Fruit fly (Drosophila melanogaster) whole organism, embryonic: ENCODE measurements around the gene CG5910.

ENCODE experiments used
- ATbp ChIP-seq: fragments of 200-800 bp; sonication (Bioruptor generic); optimal IDR thresholded peaks from 2 replicates; lab custom pipeline; 2017; ENCODE audit warnings: missing biosample characterization, mild to moderate bottlenecking, missing genetic modification characterization, missing genetic modification reagents
- Atf3 ChIP-seq: fragments of 200-800 bp; sonication (Bioruptor generic); optimal IDR thresholded peaks from 3 replicates; lab custom pipeline; 2016; ENCODE audit warnings: missing biosample characterization, missing genetic modification characterization
- CG10565 ChIP-seq: fragments of 200-800 bp; sonication (Bioruptor generic); optimal IDR thresholded peaks from 3 replicates; lab custom pipeline; 2016; ENCODE audit warnings: missing biosample characterization, mild to moderate bottlenecking, missing genetic modification characterization
- CG11085 ChIP-seq: fragments of 200-800 bp; sonication (Bioruptor generic); IDR thresholded peaks from 2 replicates; pipeline ENCODE4 v1.3.6; 2022; ENCODE audit warnings: missing biosample characterization, missing genetic modification characterization
- CG15479 ChIP-seq: fragments of 200-800 bp; sonication (Bioruptor generic); optimal IDR thresholded peaks from 3 replicates; lab custom pipeline; 2019; ENCODE audit warnings: missing biosample characterization, mild to moderate bottlenecking, missing genetic modification characterization, moderate library complexity
- CG1602 ChIP-seq: fragments of 200-800 bp; sonication (Bioruptor generic); optimal IDR thresholded peaks from 3 replicates; lab custom pipeline; 2016; ENCODE audit warnings: missing biosample characterization, missing genetic modification characterization
- CG18011 ChIP-seq: fragments of 200-800 bp; sonication (Bioruptor generic); optimal IDR thresholded peaks from 2 replicates; lab custom pipeline; 2017; ENCODE audit warnings: missing biosample characterization, missing genetic modification characterization, mild to moderate bottlenecking, moderate library complexity, missing genotype
- CG1832 ChIP-seq: fragments of 200-800 bp; sonication (Bioruptor generic); optimal IDR thresholded peaks from 2 replicates; lab custom pipeline; 2017; ENCODE audit warnings: missing biosample characterization, mild to moderate bottlenecking, missing genetic modification characterization, inconsistent platforms
- CG18764 ChIP-seq: fragments of 200-800 bp; sonication (Bioruptor generic); optimal IDR thresholded peaks from 3 replicates; lab custom pipeline; 2016; ENCODE audit warnings: missing biosample characterization, missing genetic modification characterization
- CG2129 ChIP-seq: fragments of 200-800 bp; sonication (Bioruptor generic); IDR thresholded peaks from 2 replicates; pipeline ENCODE4 v1.3.6; 2022; ENCODE audit warnings: missing biosample characterization, missing genetic modification characterization; ENCODE audit not compliant: partially characterized antibody
- CG2199 ChIP-seq: fragments of 200-800 bp; sonication (Bioruptor generic); IDR thresholded peaks from 3 replicates; pipeline ENCODE4 v1.3.6; 2022; ENCODE audit warnings: missing biosample characterization, missing genetic modification characterization
- CG2202 ChIP-seq: fragments of 200-800 bp; sonication (Bioruptor generic); optimal IDR thresholded peaks from 2 replicates; lab custom pipeline; 2018; ENCODE audit warnings: missing biosample characterization, mild to moderate bottlenecking, missing genetic modification characterization
- CG2712 ChIP-seq: fragments of 200-800 bp; optimal IDR thresholded peaks from 3 replicates; lab custom pipeline; 2019; ENCODE audit warnings: missing biosample characterization, mild to moderate bottlenecking, missing genetic modification characterization, moderate library complexity
- CG3407 ChIP-seq: fragments of 200-800 bp; sonication (Bioruptor generic); optimal IDR thresholded peaks from 2 replicates; lab custom pipeline; 2018; ENCODE audit warnings: missing biosample characterization, mild to moderate bottlenecking, missing genetic modification characterization
- CG34224 ChIP-seq: fragments of 200-800 bp; sonication (Bioruptor generic); IDR thresholded peaks from 3 replicates; pipeline ENCODE4 v1.3.6; 2022; ENCODE audit warnings: missing biosample characterization, missing genetic modification characterization; ENCODE audit not compliant: partially characterized antibody
- CG4617 ChIP-seq: fragments of 200-800 bp; sonication (Bioruptor generic); optimal IDR thresholded peaks from 3 replicates; lab custom pipeline; 2016; ENCODE audit warnings: missing biosample characterization, missing genetic modification characterization, borderline replicate concordance
- CG5953 ChIP-seq: fragments of 200-800 bp; sonication (Bioruptor generic); IDR thresholded peaks from 2 replicates; pipeline ENCODE4 v1.3.6; 2022; ENCODE audit warnings: missing biosample characterization, missing genetic modification characterization
- CG7271 ChIP-seq: fragments of 200-800 bp; sonication (Bioruptor generic); optimal IDR thresholded peaks from 2 replicates; lab custom pipeline; 2018; ENCODE audit warnings: missing biosample characterization, mild to moderate bottlenecking, missing genetic modification characterization, moderate library complexity
- CG7928 ChIP-seq: fragments of 200-800 bp; sonication (Bioruptor generic); optimal IDR thresholded peaks from 2 replicates; lab custom pipeline; 2017; ENCODE audit warnings: missing biosample characterization, mild to moderate bottlenecking, missing genetic modification characterization
- CG7987 ChIP-seq: fragments of 200-800 bp; sonication (Bioruptor generic); optimal IDR thresholded peaks from 2 replicates; lab custom pipeline; 2018; ENCODE audit warnings: missing biosample characterization, mild to moderate bottlenecking, missing genetic modification characterization, moderate library complexity
- CG8478 ChIP-seq: fragments of >200 bp; optimal IDR thresholded peaks from 2 replicates; lab custom pipeline; 2018
- Dbx ChIP-seq: fragments of 200-800 bp; sonication (Bioruptor generic); IDR thresholded peaks from 3 replicates; pipeline ENCODE4 v1.3.6; 2022; ENCODE audit warnings: missing biosample characterization, missing genetic modification characterization
- Dp ChIP-seq: fragments of 200-800 bp; sonication (Bioruptor generic); optimal IDR thresholded peaks from 2 replicates; lab custom pipeline; 2018; ENCODE audit warnings: missing biosample characterization, mild to moderate bottlenecking, missing genetic modification characterization, moderate library complexity
- Dref ChIP-seq: fragments of 200-800 bp; sonication (Bioruptor generic); IDR thresholded peaks from 2 replicates; pipeline ENCODE4 v1.3.6; 2022; ENCODE audit warnings: missing biosample characterization, missing genetic modification characterization
- Elba2 ChIP-seq: fragments of 200-800 bp; sonication (Bioruptor generic); optimal IDR thresholded peaks from 3 replicates; lab custom pipeline; 2016; ENCODE audit warnings: missing biosample characterization, missing genetic modification characterization
- H2.0 ChIP-seq: fragments of 200-800 bp; sonication (Bioruptor generic); IDR thresholded peaks from 2 replicates; pipeline ENCODE4 v1.3.6; 2022; ENCODE audit warnings: missing biosample characterization, missing genetic modification characterization
- MESR4 ChIP-seq: fragments of 200-800 bp; sonication (Bioruptor generic); optimal IDR thresholded peaks from 2 replicates; lab custom pipeline; 2018; ENCODE audit warnings: missing biosample characterization, mild to moderate bottlenecking, missing genetic modification characterization, moderate library complexity
- Med ChIP-seq: fragments of 200-800 bp; sonication (Bioruptor generic); peaks from one replicate; lab custom pipeline; 2016; ENCODE audit warnings: missing biosample characterization, missing genetic modification characterization, mild to moderate bottlenecking, inconsistent platforms, moderate library complexity
- Stat92E ChIP-seq, 3 experiments: fragments of >200 bp in 2 of 3; fragments of 200-800 bp in 1 of 3; sonication (Bioruptor generic) in 1 of 3; optimal IDR thresholded peaks; 2 replicates each; lab custom pipeline; 2017 to 2019; ENCODE audit warnings: missing biosample characterization in 3 of 3, missing genetic modification characterization in 3 of 3, mild to moderate bottlenecking in 1 of 3, moderate library complexity in 1 of 3
- Xrp1 ChIP-seq: fragments of 200-800 bp; sonication (Bioruptor generic); IDR thresholded peaks from 2 replicates; pipeline ENCODE4 v1.3.6; 2022; ENCODE audit warnings: missing biosample characterization, missing genetic modification characterization
- YL-1 ChIP-seq: fragments of 200-800 bp; sonication (Bioruptor generic); optimal IDR thresholded peaks from 3 replicates; lab custom pipeline; 2017; ENCODE audit warnings: missing biosample characterization, mild to moderate bottlenecking, missing genetic modification characterization
- amos ChIP-seq: fragments of 200-800 bp; sonication (Bioruptor generic); IDR thresholded peaks from 2 replicates; pipeline ENCODE4 v1.3.6; 2022; ENCODE audit warnings: missing biosample characterization, missing genetic modification characterization; ENCODE audit not compliant: partially characterized antibody
- br ChIP-seq: fragments of >200 bp; optimal IDR thresholded peaks from 2 replicates; lab custom pipeline; 2017
- cato ChIP-seq: fragments of 200-800 bp; sonication (Bioruptor generic); optimal IDR thresholded peaks from 2 replicates; lab custom pipeline; 2016; ENCODE audit warnings: missing biosample characterization, missing genetic modification characterization, borderline replicate concordance
- chinmo ChIP-seq: fragments of 200-800 bp; sonication (Bioruptor generic); IDR thresholded peaks from 4 replicates; pipeline ENCODE4 v1.3.6; 2022; ENCODE audit warnings: missing biosample characterization, missing genetic modification characterization; ENCODE audit not compliant: partially characterized antibody
- croc ChIP-seq: fragments of 200-800 bp; sonication (Bioruptor generic); conservative IDR thresholded peaks from 3 replicates; pipeline ENCODE4 v1.3.6; 2022; ENCODE audit warnings: missing biosample characterization, missing genetic modification characterization
- crol ChIP-seq: fragments of 200-800 bp; sonication (Bioruptor generic); IDR thresholded peaks from 2 replicates; pipeline ENCODE4 v1.3.6; 2022; ENCODE audit warnings: missing biosample characterization, missing genetic modification characterization
- emc ChIP-seq: fragments of 200-800 bp; sonication (Bioruptor generic); optimal IDR thresholded peaks from 2 replicates; lab custom pipeline; 2016; ENCODE audit warnings: missing biosample characterization, missing genetic modification characterization
- fu2 ChIP-seq: fragments of 200-800 bp; sonication (Bioruptor generic); optimal IDR thresholded peaks from 2 replicates; lab custom pipeline; 2016; ENCODE audit warnings: missing biosample characterization, missing genetic modification characterization
- jigr1 ChIP-seq: fragments of 200-800 bp; sonication (Bioruptor generic); IDR thresholded peaks from 3 replicates; pipeline ENCODE4 v1.3.6; 2022; ENCODE audit warnings: missing biosample characterization, missing genetic modification characterization
- kah ChIP-seq: fragments of 200-800 bp; sonication (Bioruptor generic); optimal IDR thresholded peaks from 2 replicates; lab custom pipeline; 2018; ENCODE audit warnings: missing biosample characterization, mild to moderate bottlenecking, missing genetic modification characterization
- nerfin-1 ChIP-seq: fragments of 200-800 bp; sonication (Bioruptor generic); optimal IDR thresholded peaks from 3 replicates; lab custom pipeline; 2019; ENCODE audit warnings: missing biosample characterization, mild to moderate bottlenecking, missing genetic modification characterization, moderate library complexity
- odd ChIP-seq: fragments of 200-800 bp; sonication (Bioruptor generic); optimal IDR thresholded peaks from 2 replicates; lab custom pipeline; 2017; ENCODE audit warnings: missing biosample characterization, mild to moderate bottlenecking, missing genetic modification characterization
- ranshi ChIP-seq: fragments of 200-800 bp; sonication (Bioruptor generic); IDR thresholded peaks from 2 replicates; pipeline ENCODE4 v1.3.6; 2022; ENCODE audit warnings: missing biosample characterization, missing genetic modification characterization
- slou ChIP-seq: fragments of 200-800 bp; sonication (Bioruptor generic); optimal IDR thresholded peaks from 3 replicates; lab custom pipeline; 2016; ENCODE audit warnings: missing biosample characterization, missing genetic modification characterization
- slp2 ChIP-seq: fragments of 200-800 bp; sonication (Bioruptor generic); optimal IDR thresholded peaks from 2 replicates; lab custom pipeline; 2016; ENCODE audit warnings: missing biosample characterization, missing genetic modification characterization
- sqz ChIP-seq: fragments of 200-800 bp; sonication (Bioruptor generic); optimal IDR thresholded peaks from 3 replicates; lab custom pipeline; 2018; ENCODE audit warnings: missing biosample characterization, mild to moderate bottlenecking, missing genetic modification characterization
- sr ChIP-seq: fragments of 200-800 bp; sonication (Bioruptor generic); IDR thresholded peaks from 3 replicates; pipeline ENCODE4 v1.3.6; 2022; ENCODE audit warnings: missing biosample characterization, missing genetic modification characterization
- trem ChIP-seq: fragments of 200-800 bp; optimal IDR thresholded peaks from 3 replicates; lab custom pipeline; 2019; ENCODE audit warnings: missing biosample characterization, mild to moderate bottlenecking, missing genetic modification characterization, moderate library complexity
- twi ChIP-seq: fragments of 200-800 bp; optimal IDR thresholded peaks from 2 replicates; lab custom pipeline; 2019; ENCODE audit warnings: missing biosample characterization, mild to moderate bottlenecking, missing genetic modification characterization, moderate library complexity
- vvl ChIP-seq: fragments of 200-800 bp; sonication (Bioruptor generic); IDR thresholded peaks from 2 replicates; pipeline ENCODE4 v1.3.6; 2022; ENCODE audit warnings: missing biosample characterization, missing genetic modification characterization
- zen ChIP-seq: fragments of 200-800 bp; sonication (Bioruptor generic); optimal IDR thresholded peaks from 3 replicates; lab custom pipeline; 2018; ENCODE audit warnings: missing biosample characterization, mild to moderate bottlenecking, missing genetic modification characterization, moderate library complexity

Gene CG5910

DNA sequence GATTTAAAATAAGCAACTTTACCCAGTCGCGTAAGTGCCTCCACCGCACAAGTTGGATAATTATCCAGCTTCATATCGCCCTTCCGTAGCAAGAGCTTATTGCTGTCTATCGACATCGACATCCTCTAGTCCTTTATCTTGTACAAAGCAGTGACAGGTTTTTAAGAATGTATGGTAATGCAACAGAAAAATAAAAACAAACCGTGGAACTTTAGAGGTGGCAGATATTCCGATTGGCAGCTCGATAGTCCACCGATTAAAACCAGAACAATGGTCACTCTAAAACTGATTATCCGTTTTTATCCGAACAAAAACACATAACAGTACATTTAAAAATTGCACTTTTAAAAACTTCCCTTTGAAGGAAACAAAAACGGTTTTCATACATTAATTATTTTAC, 14.8 kb upstream of the CG5910 start, which contains the start of gene CG5274 (continued):
- TF ChIP-seq nerfin-1 (tag; lab: Kevin White, UChicago) (peak; percentile 33), br (lab: Kevin White, UChicago) (no peak), amos (GFP tag; lab: Robert Waterston, UW) (peak; percentile 58; the same call in 1 of the 2 replicates), crol (no peak), sr (no peak), CG2129 (GFP tag; lab: Robert Waterston, UW) (no peak), YL-1 (GFP tag; lab: Kevin White, UChicago) (peak; percentile 40), Dref (GFP tag; lab: Robert Waterston, UW) (peak; percentile 73), sqz (no peak), Med (GFP tag; lab: Kevin White, UChicago) (peak; percentile 13), CG2202 (no peak), CG5953 (GFP tag; lab: Robert Waterston, UW) (no peak), CG11085 (GFP tag; lab: Robert Waterston, UW) (no peak), CG7928 (GFP tag; lab: Kevin White, UChicago) (no peak), slp2 (GFP tag; lab: Kevin White, UChicago) (no peak), CG7271 (tag; lab: Kevin White, UChicago) (no peak), ATbp (no peak), CG3407 (GFP tag; lab: Kevin White, UChicago) (no peak), CG10565 (GFP tag; lab: Kevin White, UChicago) (no peak), slou (GFP tag; lab: Kevin White, UChicago) (no peak), CG15479 (GFP tag; lab: Kevin White, UChicago) (no peak), chinmo (0 out of 4 replicates have a peak, but pooled peaks have one; percentile 41), Atf3 (GFP tag; lab: Kevin White, UChicago) (no peak), zen (tag; lab: Kevin White, UChicago) (no peak), croc (no peak), fu2 (GFP tag; lab: Kevin White, UChicago) (no peak), CG18011 (GFP tag; lab: Kevin White, UChicago) (no peak), twi (no peak), CG1602 (GFP tag; lab: Kevin White, UChicago) (no peak), CG18764 (GFP tag; lab: Kevin White, UChicago) (no peak), CG7987 (GFP tag; lab: Kevin White, UChicago) (no peak), CG34224 (GFP tag; lab: Robert Waterston, UW) (peak; percentile 62), jigr1 (no peak), Dp (GFP tag; lab: Kevin White, UChicago) (peak; percentile 53), emc (GFP tag; lab: Kevin White, UChicago) (no peak), ranshi (GFP tag; lab: Robert Waterston, UW) (no peak)

DNA sequence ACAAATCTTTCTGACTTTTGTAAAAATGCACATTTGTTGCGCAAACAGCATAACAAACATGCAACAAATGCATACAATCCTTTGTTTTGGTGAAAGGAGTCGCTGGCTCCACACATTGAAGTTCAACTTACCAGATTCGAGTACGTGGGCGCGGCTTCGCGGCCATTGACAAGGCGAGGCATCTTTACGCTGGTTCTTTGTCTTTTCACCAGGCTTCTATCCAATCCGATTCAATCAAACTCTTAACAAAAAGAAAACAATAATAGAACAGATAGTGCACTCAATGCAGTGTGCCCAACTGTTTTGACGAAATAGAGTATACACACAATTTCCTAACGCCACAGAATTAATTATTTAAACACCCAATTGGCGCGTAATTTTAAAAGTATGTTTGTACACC, 12.0 kb upstream of the CG5910 start, which contains the start of gene CG5262:
CG5262 (minus strand) TSS at position 294 of the 400 bp plus-strand sequence.
- TF ChIP-seq H2.0, result no peak
- TF ChIP-seq MESR4 (GFP tag; lab: Kevin White, UChicago), result peak; percentile 67
- TF ChIP-seq CG2199 (GFP tag; lab: Robert Waterston, UW), result peak; percentile 48; the same call in 1 of the 3 replicates
- no peak for TF ChIP-seq odd
- TF ChIP-seq kah (GFP tag; lab: Kevin White, UChicago), result no peak
- TF ChIP-seq Xrp1 (GFP tag; lab: Robert Waterston, UW), result no peak
- TF ChIP-seq Elba2, result peak; percentile 82
- no peak for TF ChIP-seq CG1832 (GFP tag; lab: Kevin White, UChicago)
- TF ChIP-seq zen (tag; lab: Kevin White, UChicago), result peak; percentile 19
- TF ChIP-seq trem (tag; lab: Kevin White, UChicago), result peak; percentile 66
- TF ChIP-seq vvl (GFP tag; lab: Robert Waterston, UW), result peak; percentile 76
- TF ChIP-seq CG1602 (GFP tag; lab: Kevin White, UChicago), result no peak
- peak; percentile 83 for TF ChIP-seq CG4617
- no peak for TF ChIP-seq fu2 (GFP tag; lab: Kevin White, UChicago)
- peak; percentile 30 for TF ChIP-seq CG2712 (tag; lab: Kevin White, UChicago)
- TF ChIP-seq CG8478 (lab: Kevin White, UChicago), result no peak
- peak in 1 of 3 experiments; percentile 22 for TF ChIP-seq Stat92E (GFP tag; optimal IDR thresholded peaks at IDR 0.05; lab: Kevin White, UChicago)
- TF ChIP-seq cato (GFP tag; lab: Kevin White, UChicago), result no peak
- TF ChIP-seq Dbx (GFP tag; lab: Robert Waterston, UW), result no peak
